Fruit fly (Drosophila melanogaster) whole organism, embryonic: Measurements from ENCODE around the gene Lrch.

Experiments
- B-H2 ChIP-seq: fragments of 200-800 bp; sonication (Bioruptor generic); optimal IDR thresholded peaks from 2 replicates; lab custom pipeline; 2018; ENCODE audit warnings: missing biosample characterization, mild to moderate bottlenecking, missing genetic modification characterization
- Blimp-1 ChIP-seq: fragments of 200-800 bp; sonication (Bioruptor generic); optimal IDR thresholded peaks from 3 replicates; lab custom pipeline; 2018; ENCODE audit warnings: missing biosample characterization, missing genetic modification characterization, mild to moderate bottlenecking, moderate library complexity, missing genetic modification reagents
- BtbVII ChIP-seq: fragments of 200-800 bp; sonication (Bioruptor generic); optimal IDR thresholded peaks from 3 replicates; lab custom pipeline; 2017; ENCODE audit warnings: missing biosample characterization, mild to moderate bottlenecking, missing genetic modification characterization
- CG10543 ChIP-seq: fragments of 200-800 bp; sonication (Bioruptor generic); optimal IDR thresholded peaks from 3 replicates; lab custom pipeline; 2017; ENCODE audit warnings: missing biosample characterization, mild to moderate bottlenecking, missing genetic modification characterization, moderate library complexity
- CG12071 ChIP-seq: fragments of 200-800 bp; sonication (Bioruptor generic); optimal IDR thresholded peaks from 3 replicates; lab custom pipeline; 2018; ENCODE audit warnings: missing biosample characterization, mild to moderate bottlenecking, missing genetic modification characterization
- CG12659 ChIP-seq: fragments of 200-800 bp; sonication (Bioruptor generic); optimal IDR thresholded peaks from 3 replicates; lab custom pipeline; 2017; ENCODE audit warnings: mild to moderate bottlenecking, missing biosample characterization, missing genetic modification reagents, missing genetic modification characterization
- CG12769 ChIP-seq: fragments of 200-800 bp; sonication (Bioruptor generic); optimal IDR thresholded peaks from 2 replicates; lab custom pipeline; 2019; ENCODE audit warnings: missing biosample characterization, mild to moderate bottlenecking, missing genetic modification characterization, moderate library complexity
- CG13624 ChIP-seq: fragments of 200-800 bp; sonication (Bioruptor generic); optimal IDR thresholded peaks from 2 replicates; lab custom pipeline; 2016; ENCODE audit warnings: missing biosample characterization, missing genetic modification characterization
- CG13894 ChIP-seq: fragments of 200-800 bp; sonication (Bioruptor generic); optimal IDR thresholded peaks from 3 replicates; lab custom pipeline; 2018; ENCODE audit warnings: missing biosample characterization, mild to moderate bottlenecking, missing genetic modification characterization, moderate library complexity
- CG1602 ChIP-seq: fragments of 200-800 bp; sonication (Bioruptor generic); optimal IDR thresholded peaks from 3 replicates; lab custom pipeline; 2016; ENCODE audit warnings: missing biosample characterization, missing genetic modification characterization
- CG1647 ChIP-seq: fragments of 200-800 bp; sonication (Bioruptor generic); optimal IDR thresholded peaks from 3 replicates; lab custom pipeline; 2016; ENCODE audit warnings: missing biosample characterization, missing genetic modification characterization
- CG16815 ChIP-seq: fragments of 200-800 bp; sonication (Bioruptor generic); optimal IDR thresholded peaks from 3 replicates; lab custom pipeline; 2017; ENCODE audit warnings: missing biosample characterization, mild to moderate bottlenecking, missing genetic modification characterization
- CG17359 ChIP-seq: fragments of 200-800 bp; sonication (Bioruptor generic); optimal IDR thresholded peaks from 3 replicates; lab custom pipeline; 2018; ENCODE audit warnings: missing biosample characterization, mild to moderate bottlenecking, missing genetic modification characterization, moderate library complexity
- CG1792 ChIP-seq: fragments of 200-800 bp; sonication (Bioruptor generic); optimal IDR thresholded peaks from 2 replicates; lab custom pipeline; 2016; ENCODE audit warnings: missing biosample characterization, missing genetic modification characterization
- CG30403 ChIP-seq: fragments of 200-800 bp; sonication (Bioruptor generic); optimal IDR thresholded peaks from 3 replicates; lab custom pipeline; 2016; ENCODE audit warnings: missing biosample characterization, missing genetic modification characterization
- CG31365 ChIP-seq: fragments of 200-800 bp; sonication (Bioruptor generic); optimal IDR thresholded peaks from 2 replicates; lab custom pipeline; 2018; ENCODE audit warnings: missing biosample characterization, mild to moderate bottlenecking, missing genetic modification characterization
- CG3281 ChIP-seq: fragments of 200-800 bp; sonication (Bioruptor generic); optimal IDR thresholded peaks from 3 replicates; lab custom pipeline; 2017; ENCODE audit warnings: missing biosample characterization, mild to moderate bottlenecking, missing genetic modification characterization
- CG5953 ChIP-seq: fragments of 200-800 bp; sonication (Bioruptor generic); IDR thresholded peaks from 2 replicates; pipeline ENCODE4 v1.3.6; 2022; ENCODE audit warnings: missing biosample characterization, missing genetic modification characterization
- Dbx ChIP-seq: fragments of 200-800 bp; sonication (Bioruptor generic); IDR thresholded peaks from 3 replicates; pipeline ENCODE4 v1.3.6; 2022; ENCODE audit warnings: missing biosample characterization, missing genetic modification characterization
- Fer1 ChIP-seq: fragments of 200-800 bp; sonication (Bioruptor generic); optimal IDR thresholded peaks from 2 replicates; lab custom pipeline; 2017; ENCODE audit warnings: missing biosample characterization, mild to moderate bottlenecking, missing genetic modification characterization
- HHEX ChIP-seq: fragments of 200-800 bp; sonication (Bioruptor generic); optimal IDR thresholded peaks from 3 replicates; lab custom pipeline; 2017; ENCODE audit warnings: missing biosample characterization, mild to moderate bottlenecking, missing genetic modification characterization, missing genetic modification reagents
- HLH3B ChIP-seq: fragments of 200-800 bp; sonication (Bioruptor generic); IDR thresholded peaks from 2 replicates; pipeline ENCODE4 v1.3.6; 2022; ENCODE audit warnings: missing biosample characterization, missing genetic modification characterization
- Hsf ChIP-seq: fragments of 200-800 bp; sonication (Bioruptor generic); optimal IDR thresholded peaks from 3 replicates; lab custom pipeline; 2016; ENCODE audit warnings: missing biosample characterization, missing genetic modification characterization
- Kr ChIP-seq: fragments of 200-800 bp; sonication (Bioruptor generic); optimal IDR thresholded peaks from 2 replicates; lab custom pipeline; 2017; ENCODE audit warnings: missing biosample characterization, mild to moderate bottlenecking, missing genetic modification characterization
- MESR4 ChIP-seq: fragments of 200-800 bp; sonication (Bioruptor generic); optimal IDR thresholded peaks from 2 replicates; lab custom pipeline; 2018; ENCODE audit warnings: missing biosample characterization, mild to moderate bottlenecking, missing genetic modification characterization, moderate library complexity
- Meics ChIP-seq: fragments of 200-800 bp; sonication (Bioruptor generic); optimal IDR thresholded peaks from 2 replicates; lab custom pipeline; 2017; ENCODE audit warnings: missing biosample characterization, mild to moderate bottlenecking, missing genetic modification characterization
- Neu2 ChIP-seq: fragments of 200-800 bp; sonication (Bioruptor generic); optimal IDR thresholded peaks from 3 replicates; lab custom pipeline; 2016; ENCODE audit warnings: missing biosample characterization, missing genetic modification characterization, borderline replicate concordance
- PHDP ChIP-seq: fragments of 200-800 bp; sonication (Bioruptor generic); optimal IDR thresholded peaks from 3 replicates; lab custom pipeline; 2018; ENCODE audit warnings: missing biosample characterization, mild to moderate bottlenecking, missing genetic modification characterization, moderate library complexity
- Pdp1 ChIP-seq, 2 experiments: fragments of 200-800 bp; sonication (Bioruptor generic); optimal IDR thresholded peaks; 3 replicates each; lab custom pipeline; 2016; ENCODE audit warnings: missing biosample characterization in 2 of 2, missing genetic modification characterization in 2 of 2, mild to moderate bottlenecking in 1 of 2, moderate library complexity in 1 of 2
- Rx ChIP-seq: fragments of 200-800 bp; sonication (Bioruptor generic); IDR thresholded peaks from 2 replicates; pipeline ENCODE4 v1.3.6; 2022; ENCODE audit warnings: missing biosample characterization, missing genetic modification characterization
- Sox102F ChIP-seq: fragments of 200-800 bp; sonication (Bioruptor generic); optimal IDR thresholded peaks from 2 replicates; lab custom pipeline; 2018; ENCODE audit warnings: missing biosample characterization, mild to moderate bottlenecking, missing genetic modification characterization, moderate library complexity
- bcd ChIP-seq: fragments of 200-800 bp; sonication (Bioruptor generic); optimal IDR thresholded peaks from 2 replicates; lab custom pipeline; 2017; ENCODE audit warnings: missing biosample characterization, mild to moderate bottlenecking, missing genetic modification characterization
- cad ChIP-seq: fragments of >200 bp; optimal IDR thresholded peaks from 2 replicates; lab custom pipeline; 2017; ENCODE audit warnings: missing biosample characterization, missing genetic modification characterization
- cwo ChIP-seq: fragments of 200-800 bp; sonication (Bioruptor generic); optimal IDR thresholded peaks from 3 replicates; lab custom pipeline; 2017; ENCODE audit warnings: missing biosample characterization, missing genetic modification characterization, mild to moderate bottlenecking, moderate library complexity, missing genetic modification reagents
- dmrt99B ChIP-seq: fragments of 200-800 bp; sonication (Bioruptor generic); optimal IDR thresholded peaks from 2 replicates; lab custom pipeline; 2018; ENCODE audit warnings: missing biosample characterization, mild to moderate bottlenecking, missing genetic modification characterization, moderate library complexity
- dpn ChIP-seq, 2 experiments: fragments of 200-800 bp; sonication (Bioruptor generic); optimal IDR thresholded peaks; 3 replicates each; lab custom pipeline; 2016; ENCODE audit warnings: missing biosample characterization in 2 of 2, missing genetic modification characterization in 2 of 2
- gem ChIP-seq: fragments of 200-800 bp; sonication (Bioruptor generic); optimal IDR thresholded peaks from 2 replicates; lab custom pipeline; 2019; ENCODE audit warnings: missing biosample characterization, mild to moderate bottlenecking, missing genetic modification characterization, moderate library complexity
- grn ChIP-seq: fragments of 200-800 bp; sonication (Bioruptor generic); optimal IDR thresholded peaks from 3 replicates; lab custom pipeline; 2017; ENCODE audit warnings: missing biosample characterization, missing genetic modification characterization
- hkb ChIP-seq, 2 experiments: fragments of 200-800 bp in 1 of 2; fragments of >200 bp in 1 of 2; sonication (Bioruptor generic) in 1 of 2; IDR thresholded peaks in 1 of 2; optimal IDR thresholded peaks in 1 of 2; 2 replicates each; pipeline versions ENCODE4 v1.3.6 to Lab custom; 2017 to 2022; ENCODE audit warnings: missing biosample characterization in 1 of 2, missing genetic modification characterization in 1 of 2
- lab ChIP-seq: fragments of 200-800 bp; sonication (Bioruptor generic); optimal IDR thresholded peaks from 3 replicates; lab custom pipeline; 2017; ENCODE audit warnings: missing biosample characterization, missing genetic modification characterization, mild to moderate bottlenecking, moderate library complexity, missing genetic modification reagents
- oc ChIP-seq: fragments of 200-800 bp; sonication (Bioruptor generic); optimal IDR thresholded peaks from 2 replicates; lab custom pipeline; 2018; ENCODE audit warnings: missing biosample characterization, mild to moderate bottlenecking, missing genetic modification characterization, moderate library complexity
- pan ChIP-seq, 4 experiments: fragments of >200 bp in 3 of 4; fragments of 200-800 bp in 1 of 4; sonication (Bioruptor generic) in 1 of 4; optimal IDR thresholded peaks in 3 of 4; IDR thresholded peaks in 1 of 4; 2 replicates each; pipeline versions ENCODE4 v1.3.6 to Lab custom; 2017 to 2022; ENCODE audit warnings: missing biosample characterization in 2 of 4, missing genetic modification characterization in 2 of 4, mixed read lengths in 1 of 4
- sens ChIP-seq: fragments of 200-800 bp; sonication (Bioruptor generic); peaks from one replicate; lab custom pipeline; 2016; ENCODE audit warnings: missing biosample characterization, missing genetic modification characterization
- sna ChIP-seq: fragments of 200-800 bp; sonication (Bioruptor generic); IDR thresholded peaks from 2 replicates; pipeline ENCODE4 v1.3.6; 2022; ENCODE audit warnings: missing biosample characterization, missing genetic modification characterization; ENCODE audit not compliant: partially characterized antibody
- sug ChIP-seq: fragments of 200-800 bp; optimal IDR thresholded peaks from 2 replicates; lab custom pipeline; 2019; ENCODE audit warnings: missing biosample characterization, mild to moderate bottlenecking, missing genetic modification characterization, moderate library complexity
- wdn ChIP-seq: fragments of 200-800 bp; sonication (Bioruptor generic); IDR thresholded peaks from 2 replicates; pipeline ENCODE4 v1.3.6; 2022; ENCODE audit warnings: missing biosample characterization, missing genetic modification characterization
- wek ChIP-seq: fragments of 200-800 bp; sonication (Bioruptor generic); optimal IDR thresholded peaks from 3 replicates; lab custom pipeline; 2018; ENCODE audit warnings: missing biosample characterization, mild to moderate bottlenecking, missing genetic modification characterization, moderate library complexity

Lrch gene

DNA sequence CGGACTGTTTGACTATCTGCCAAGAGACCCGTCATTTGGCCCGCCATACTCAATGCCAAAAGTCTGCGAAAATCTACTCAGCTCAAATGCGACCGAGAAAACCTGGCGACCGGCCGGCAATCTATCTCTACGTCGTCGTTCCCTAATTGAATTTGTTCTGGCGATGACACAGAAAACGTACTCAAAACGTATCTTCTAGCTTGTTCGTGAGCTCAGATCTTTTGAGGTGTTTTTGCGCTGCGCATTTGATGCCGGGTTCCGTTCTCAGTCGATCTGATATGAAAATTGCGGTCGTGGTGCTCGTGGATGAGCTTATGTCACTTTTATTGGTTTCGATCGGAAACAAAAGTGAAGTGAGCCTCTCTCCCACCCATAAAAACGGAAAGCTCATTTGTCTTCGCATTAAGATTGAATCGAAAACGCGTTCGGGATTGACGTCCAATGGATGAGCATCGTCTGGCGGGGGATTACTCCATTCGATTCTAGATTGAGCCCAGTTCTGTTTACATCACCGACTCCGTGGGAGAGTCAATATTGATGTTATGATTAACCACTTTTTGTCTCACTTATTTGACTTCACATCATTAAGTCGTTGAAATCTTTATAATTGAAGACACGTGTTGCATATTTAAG lies 3.9 kb upstream of the Lrch start:
- TF ChIP-seq Hsf (GFP tag; lab: Kevin White, UChicago): no peak
- peak; percentile 31 for TF ChIP-seq oc (tag; lab: Kevin White, UChicago)
- TF ChIP-seq HHEX: peak; percentile 22
- no peak for TF ChIP-seq HLH3B
- peak; percentile 58 for TF ChIP-seq CG3281 (GFP tag; lab: Kevin White, UChicago)
- no peak for TF ChIP-seq pan (optimal IDR thresholded peaks at IDR 0.05; lab: Kevin White, UChicago)
- TF ChIP-seq pan (GFP tag; optimal IDR thresholded peaks at IDR 0.05 in 1 of 2, IDR thresholded peaks at IDR 0.05 in 1 of 2): no peak
- no peak for TF ChIP-seq cad (GFP tag; lab: Kevin White, UChicago)
- peak in 1 of 2 experiments; percentile 12 for TF ChIP-seq dpn (GFP tag; optimal IDR thresholded peaks at IDR 0.05; lab: Kevin White, UChicago)
- no peak for TF ChIP-seq bcd
- TF ChIP-seq dmrt99B (tag; lab: Kevin White, UChicago): peak; percentile 29
- no peak for TF ChIP-seq Neu2 (GFP tag; lab: Kevin White, UChicago)
- peak; percentile 34 for TF ChIP-seq sug (tag; lab: Kevin White, UChicago)
- TF ChIP-seq sna (GFP tag; lab: Robert Waterston, UW): no peak
- no peak for TF ChIP-seq hkb (optimal IDR thresholded peaks at IDR 0.05; lab: Kevin White, UChicago)
- 0 out of 2 replicates have a peak, but pooled peaks have one; percentile 19 for TF ChIP-seq hkb (GFP tag; IDR thresholded peaks at IDR 0.05; lab: Robert Waterston, UW)
- peak; percentile 20 for TF ChIP-seq B-H2 (GFP tag; lab: Kevin White, UChicago)
- peak; percentile 18 for TF ChIP-seq Fer1 (GFP tag; lab: Kevin White, UChicago)
- peak; percentile 13 for TF ChIP-seq CG31365 (tag; lab: Kevin White, UChicago)
- TF ChIP-seq CG17359 (tag; lab: Kevin White, UChicago): peak; percentile 20
- TF ChIP-seq CG12659 (GFP tag; lab: Kevin White, UChicago): peak; percentile 13
- TF ChIP-seq CG5953 (GFP tag; lab: Robert Waterston, UW): 0 out of 2 replicates have a peak, but pooled peaks have one; percentile 21
- peak in 1 of 2 experiments; percentile 53 for TF ChIP-seq Pdp1 (GFP tag; optimal IDR thresholded peaks at IDR 0.05; lab: Kevin White, UChicago)
- TF ChIP-seq CG12071 (GFP tag; lab: Kevin White, UChicago): peak; percentile 30
- peak; percentile 48 for TF ChIP-seq CG13894 (tag; lab: Kevin White, UChicago)
- TF ChIP-seq PHDP (tag; lab: Kevin White, UChicago): peak; percentile 44
- no peak for TF ChIP-seq CG30403
- TF ChIP-seq CG13624 (GFP tag; lab: Kevin White, UChicago): peak; percentile 14
- no peak for TF ChIP-seq Rx (GFP tag; lab: Robert Waterston, UW)
- no peak for TF ChIP-seq Kr (GFP tag; lab: Kevin White, UChicago)
- TF ChIP-seq CG1792 (GFP tag; lab: Kevin White, UChicago): peak; percentile 5
- TF ChIP-seq lab: peak; percentile 62
- TF ChIP-seq grn (GFP tag; lab: Kevin White, UChicago): peak; percentile 5
- peak; percentile 42 for TF ChIP-seq BtbVII (GFP tag; lab: Kevin White, UChicago)
- TF ChIP-seq CG1647 (GFP tag; lab: Kevin White, UChicago): peak; percentile 3
- TF ChIP-seq CG16815: no peak
- TF ChIP-seq wek (GFP tag; lab: Kevin White, UChicago): peak; percentile 43
- TF ChIP-seq CG1602: no peak
- peak; percentile 71 for TF ChIP-seq sens (GFP tag; lab: Kevin White, UChicago)
- 0 out of 2 replicates have a peak, but pooled peaks have one; percentile 12 for TF ChIP-seq wdn
- TF ChIP-seq MESR4 (GFP tag; lab: Kevin White, UChicago): no peak
- peak; percentile 54 for TF ChIP-seq CG12769 (tag; lab: Kevin White, UChicago)
- TF ChIP-seq Dbx: 0 out of 3 replicates have a peak, but pooled peaks have one; percentile 26
- TF ChIP-seq Meics (GFP tag; lab: Kevin White, UChicago): peak; percentile 30
- peak; percentile 67 for TF ChIP-seq CG10543 (GFP tag; lab: Kevin White, UChicago)
- TF ChIP-seq Blimp-1: peak; percentile 6
- peak; percentile 20 for TF ChIP-seq cwo (GFP tag; lab: Kevin White, UChicago)
- peak; percentile 10 for TF ChIP-seq gem
- peak; percentile 11 for TF ChIP-seq Sox102F (GFP tag; lab: Kevin White, UChicago)
